Fruit fly (Drosophila melanogaster): ENCODE measurements around the gene AP-1gamma.
A peak's percentile ranks its signal among the peaks of the same experiment; 100 is the strongest.

Gene AP-1gamma

DNA sequence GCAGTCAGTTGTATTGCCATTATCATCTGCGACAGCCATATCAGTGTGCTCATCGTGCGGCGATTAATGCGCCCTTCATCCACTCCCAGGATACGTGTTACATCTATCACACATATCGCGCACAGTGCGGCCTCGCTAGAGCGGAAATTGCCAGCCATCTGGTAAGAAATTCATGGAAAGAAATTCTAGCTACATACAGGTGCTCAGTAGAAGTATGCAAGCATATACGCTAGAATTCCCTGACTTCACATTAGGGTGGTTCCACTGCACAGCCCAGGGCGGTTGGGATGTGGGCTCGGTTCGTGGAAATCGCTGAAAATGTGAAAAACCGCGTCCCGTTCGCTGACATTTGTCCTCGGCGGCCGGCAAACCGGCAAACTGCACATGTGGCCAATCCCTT, 32.7 kb downstream of the AP-1gamma start (continued):
- TF ChIP-seq CG2678 (tag; optimal IDR thresholded peaks at IDR 0.05) (peak; percentile 78), zfh2 (GFP tag; optimal IDR thresholded peaks at IDR 0.05) (peak; percentile 13), CG13287 (GFP tag; IDR thresholded peaks at IDR 0.05; ENCODE audit: partially characterized antibody) (no peak), CG16813 (GFP tag; IDR thresholded peaks at IDR 0.05; ENCODE audit: partially characterized antibody) (no peak), z (GFP tag; IDR thresholded peaks at IDR 0.05) (peak; percentile 25; the same call in 1 of the 3 replicates), gfzf (GFP tag; optimal IDR thresholded peaks at IDR 0.05) (no peak), ERR (GFP tag; optimal IDR thresholded peaks at IDR 0.05) (peak; percentile 17), sd (tag; optimal IDR thresholded peaks at IDR 0.05) (peak; percentile 36), sim (GFP tag; IDR thresholded peaks at IDR 0.05) (peak; percentile 70), CG31365 (tag; optimal IDR thresholded peaks at IDR 0.05) (peak; percentile 21), sima (GFP tag; optimal IDR thresholded peaks at IDR 0.05) (no peak), CG15696 (tag; optimal IDR thresholded peaks at IDR 0.05) (peak; percentile 82), caup (GFP tag; optimal IDR thresholded peaks at IDR 0.05; ENCODE audit: severe bottlenecking) (no peak), CG3838 (GFP tag; optimal IDR thresholded peaks at IDR 0.05) (no peak), Bdp1 (GFP tag; optimal IDR thresholded peaks at IDR 0.05) (peak; percentile 22), Ets97D (GFP tag; optimal IDR thresholded peaks at IDR 0.05) (peak; percentile 31), ftz-f1 (GFP tag; optimal IDR thresholded peaks at IDR 0.05) (no peak), CG15514 (GFP tag; optimal IDR thresholded peaks at IDR 0.05) (no peak), shn (GFP tag; optimal IDR thresholded peaks at IDR 0.05) (peak; percentile 43), CG17802 (tag; optimal IDR thresholded peaks at IDR 0.05) (peak; percentile 43), Doc2 (GFP tag; IDR thresholded peaks at IDR 0.05) (no peak), Asciz (GFP tag; optimal IDR thresholded peaks at IDR 0.05) (no peak), jing (GFP tag; optimal IDR thresholded peaks at IDR 0.05) (peak; percentile 43), crc (GFP tag; optimal IDR thresholded peaks at IDR 0.05) (peak; percentile 10), CG18764 (GFP tag; optimal IDR thresholded peaks at IDR 0.05) (peak; percentile 13), Sin3A (optimal IDR thresholded peaks at IDR 0.05) (no peak), mirr (GFP tag; optimal IDR thresholded peaks at IDR 0.05) (peak; percentile 33), CG11456 (GFP tag; IDR thresholded peaks at IDR 0.05) (peak; percentile 82), CG1792 (GFP tag; optimal IDR thresholded peaks at IDR 0.05) (peak; percentile 63), CG16779 (GFP tag; IDR thresholded peaks at IDR 0.05) (peak; percentile 52; the same call in 1 of the 2 replicates), Lpt (GFP tag; optimal IDR thresholded peaks at IDR 0.05) (no peak), Jarid2 (GFP tag; optimal IDR thresholded peaks at IDR 0.05) (no peak), Poxn (GFP tag; IDR thresholded peaks at IDR 0.05) (no peak), CG14667 (GFP tag; IDR thresholded peaks at IDR 0.05) (peak; percentile 88), fru (optimal IDR thresholded peaks at IDR 0.05) (no peak), da (GFP tag; optimal IDR thresholded peaks at IDR 0.05) (peak; percentile 58), wek (GFP tag; optimal IDR thresholded peaks at IDR 0.05) (peak; percentile 80), oc (tag; optimal IDR thresholded peaks at IDR 0.05) (peak; percentile 61), CG2712 (tag; optimal IDR thresholded peaks at IDR 0.05) (peak; percentile 82), bab2 (GFP tag; optimal IDR thresholded peaks at IDR 0.05) (peak; percentile 71), btn (GFP tag; optimal IDR thresholded peaks at IDR 0.05) (peak; percentile 45), sens-2 (GFP tag; IDR thresholded peaks at IDR 0.05) (peak; percentile 61; the same call in 1 of the 2 replicates), B-H2 (GFP tag; optimal IDR thresholded peaks at IDR 0.05) (no peak), cad (GFP tag; optimal IDR thresholded peaks at IDR 0.05) (no peak), CG3065 (GFP tag; optimal IDR thresholded peaks at IDR 0.05) (peak; percentile 20), CG4707 (GFP tag; optimal IDR thresholded peaks at IDR 0.05) (peak; percentile 45), tin (GFP tag; optimal IDR thresholded peaks at IDR 0.05) (peak; percentile 82), Side (GFP tag; optimal IDR thresholded peaks at IDR 0.05) (peak; percentile 39), Mrtf (GFP tag; IDR thresholded peaks at IDR 0.05) (peak; percentile 85), CG8765 (GFP tag; IDR thresholded peaks at IDR 0.05) (peak; percentile 90), CG10543 (GFP tag; optimal IDR thresholded peaks at IDR 0.05) (peak; percentile 60), CG6765 (GFP tag; optimal IDR thresholded peaks at IDR 0.05) (peak; percentile 43)
